Worm (Caenorhabditis elegans) whole organism, early embryonic: Measurements from ENCODE around the gene K07F5.17.

Experiments used
- ama-1 ChIP-seq: fragments of 150-350 bp; optimal IDR thresholded peaks from 2 replicates; lab custom pipeline; 2014
- ceh-13 ChIP-seq: fragments of 200-800 bp; sonication (Bioruptor generic); optimal IDR thresholded peaks from 2 replicates; lab custom pipeline; 2018; ENCODE audit warnings: mild to moderate bottlenecking, missing genetic modification characterization, missing compliant biosample characterization
- flt-1 ChIP-seq: fragments of 200-800 bp; sonication (Bioruptor generic); IDR thresholded peaks from 2 replicates; pipeline ENCODE4 v1.3.6; 2022; ENCODE audit warnings: missing genetic modification characterization, missing compliant biosample characterization
- hmbx-1 ChIP-seq: sonication (generic microtip); optimal IDR thresholded peaks from 2 replicates; lab custom pipeline; 2016; ENCODE audit warnings: mild to moderate bottlenecking, missing genetic modification characterization, missing compliant biosample characterization
- hmg-4 ChIP-seq: fragments of 200-800 bp; sonication (Bioruptor generic); optimal IDR thresholded peaks from 2 replicates; lab custom pipeline; 2018; ENCODE audit warnings: mild to moderate bottlenecking, missing genetic modification characterization, missing compliant biosample characterization
- sea-1 ChIP-seq: fragments of 200-800 bp; sonication (Bioruptor generic); conservative IDR thresholded peaks from 2 replicates; pipeline ENCODE4 v1.3.6; 2022; ENCODE audit warnings: missing genetic modification characterization, missing compliant biosample characterization
- tbx-11 ChIP-seq: fragments of 200-800 bp; sonication (Bioruptor generic); IDR thresholded peaks from 2 replicates; pipeline ENCODE4 v1.3.6; 2022; ENCODE audit warnings: missing genetic modification characterization, missing compliant biosample characterization

ce11 chrIV:9842071-9842470 lies at the start of gene K07F5.17:
- TF ChIP-seq ama-1 (lab: Kevin White, UChicago) (no peak), sea-1 (GFP tag; lab: Robert Waterston, UW) (no peak), ceh-13 (GFP tag; lab: Kevin White, UChicago) (no peak), flt-1 (GFP tag; lab: Robert Waterston, UW) (no peak), hmbx-1 (tag; lab: Kevin White, UChicago) (no peak), tbx-11 (no peak), hmg-4 (GFP tag; lab: Kevin White, UChicago) (no peak)
